Worm (Caenorhabditis elegans) whole organism, L2 larva: ENCODE results near the gene F46G10.2.
A peak's percentile ranks its signal among the peaks of the same experiment; 100 is the strongest.

Experiments used
- C34F6.9 ChIP-seq: fragments of 150-350 bp; optimal IDR thresholded peaks from 2 replicates; lab custom pipeline; 2014; ENCODE audit warnings: missing biosample characterization, missing genetic modification characterization
- F13H6.1 ChIP-seq: sonication (generic microtip); optimal IDR thresholded peaks from 2 replicates; lab custom pipeline; 2016; ENCODE audit warnings: missing genetic modification characterization, missing compliant biosample characterization
- R02D3.7 ChIP-seq: fragments of 150-350 bp; optimal IDR thresholded peaks from 2 replicates; lab custom pipeline; 2014; ENCODE audit warnings: missing biosample characterization, missing genetic modification characterization
- Y55F3AM.14 ChIP-seq: fragments of 200-800 bp; sonication (Bioruptor generic); optimal IDR thresholded peaks from 2 replicates; lab custom pipeline; 2018; ENCODE audit warnings: mild to moderate bottlenecking, missing genetic modification characterization, missing compliant biosample characterization
- alr-1 ChIP-seq: fragments of 150-350 bp; optimal IDR thresholded peaks from 2 replicates; lab custom pipeline; 2014; ENCODE audit warnings: missing biosample characterization, missing genetic modification characterization
- aly-2 ChIP-seq: fragments of 150-350 bp; optimal IDR thresholded peaks from 2 replicates; lab custom pipeline; 2014; ENCODE audit warnings: missing biosample characterization, missing genetic modification characterization
- ama-1 ChIP-seq: fragments of 150-350 bp; optimal IDR thresholded peaks from 2 replicates; lab custom pipeline; 2018; ENCODE audit warnings: inconsistent platforms
- blmp-1 ChIP-seq: sonication (generic microtip); optimal IDR thresholded peaks from 2 replicates; lab custom pipeline; 2017; ENCODE audit warnings: missing genetic modification characterization, mild to moderate bottlenecking, missing compliant biosample characterization, antibody characterized with exemption, moderate library complexity; ENCODE audit not compliant: insufficient read depth
- ceh-16 ChIP-seq: fragments of 150-350 bp; optimal IDR thresholded peaks from 2 replicates; lab custom pipeline; 2014; ENCODE audit warnings: missing biosample characterization, missing genetic modification characterization
- crh-2 ChIP-seq: sonication (generic microtip); optimal IDR thresholded peaks from 2 replicates; lab custom pipeline; 2017; ENCODE audit warnings: missing biosample characterization, missing genetic modification characterization
- egl-27 ChIP-seq: sonication (generic microtip); optimal IDR thresholded peaks from 3 replicates; lab custom pipeline; 2017; ENCODE audit warnings: missing biosample characterization, missing genetic modification reagents, missing genetic modification characterization
- elt-3 ChIP-seq: sonication (generic microtip); optimal IDR thresholded peaks from 2 replicates; lab custom pipeline; 2017; ENCODE audit warnings: missing biosample characterization, missing genetic modification characterization
- fos-1 ChIP-seq: fragments of 150-350 bp; optimal IDR thresholded peaks from 2 replicates; lab custom pipeline; 2014; ENCODE audit warnings: missing biosample characterization, missing genetic modification characterization
- gmeb-1 ChIP-seq: fragments of 150-350 bp; optimal IDR thresholded peaks from 2 replicates; lab custom pipeline; 2014; ENCODE audit warnings: missing biosample characterization, missing genetic modification characterization
- lin-13 ChIP-seq: fragments of 150-350 bp; optimal IDR thresholded peaks from 2 replicates; lab custom pipeline; 2014; ENCODE audit warnings: missing biosample characterization, missing genetic modification reagents, missing genetic modification characterization
- lsy-2 ChIP-seq, 2 experiments: fragments of 150-350 bp in 1 of 2; sonication (generic microtip) in 1 of 2; optimal IDR thresholded peaks; 2 replicates each; lab custom pipeline; 2014 to 2017; ENCODE audit warnings: missing biosample characterization in 2 of 2, missing genetic modification characterization in 2 of 2
- mab-5 ChIP-seq: fragments of 150-350 bp; optimal IDR thresholded peaks from 2 replicates; lab custom pipeline; 2014; ENCODE audit warnings: missing biosample characterization, missing genetic modification characterization
- mbf-1 ChIP-seq: sonication (generic microtip); optimal IDR thresholded peaks from 2 replicates; lab custom pipeline; 2017; ENCODE audit warnings: missing biosample characterization, missing genetic modification characterization
- mdl-1 ChIP-seq, 2 experiments: fragments of 150-350 bp in 1 of 2; sonication (generic microtip) in 1 of 2; optimal IDR thresholded peaks; 2 replicates each; lab custom pipeline; 2017; ENCODE audit warnings: missing biosample characterization in 2 of 2, missing genetic modification characterization in 2 of 2
- nhr-10 ChIP-seq: sonication (generic microtip); optimal IDR thresholded peaks from 2 replicates; lab custom pipeline; 2017; ENCODE audit warnings: missing biosample characterization, missing genetic modification characterization
- nhr-129 ChIP-seq: fragments of 150-350 bp; optimal IDR thresholded peaks from 2 replicates; lab custom pipeline; 2014; ENCODE audit warnings: missing biosample characterization, missing genetic modification characterization
- nhr-21 ChIP-seq: fragments of 150-350 bp; optimal IDR thresholded peaks from 2 replicates; lab custom pipeline; 2014; ENCODE audit warnings: missing biosample characterization, missing genetic modification characterization
- nhr-25 ChIP-seq: fragments of 150-350 bp; sonication (generic microtip); optimal IDR thresholded peaks from 3 replicates; lab custom pipeline; 2014; ENCODE audit warnings: missing biosample characterization, missing genetic modification characterization
- nhr-6 ChIP-seq: fragments of 150-350 bp; optimal IDR thresholded peaks from 2 replicates; lab custom pipeline; 2014; ENCODE audit warnings: missing biosample characterization, missing genetic modification characterization
- skn-1 ChIP-seq: sonication (generic microtip); optimal IDR thresholded peaks from 2 replicates; lab custom pipeline; 2017; ENCODE audit warnings: missing biosample characterization, missing genetic modification characterization
- sma-3 ChIP-seq: sonication (generic microtip); optimal IDR thresholded peaks from 2 replicates; lab custom pipeline; 2016; ENCODE audit warnings: missing genetic modification reagents, missing genetic modification characterization, missing compliant biosample characterization
- sma-9 ChIP-seq, 2 experiments: fragments of 150-350 bp in 1 of 2; sonication (generic microtip) in 1 of 2; optimal IDR thresholded peaks; 2 replicates each; lab custom pipeline; 2014 to 2016; ENCODE audit warnings: missing genetic modification characterization in 2 of 2, mild to moderate bottlenecking in 1 of 2, missing biosample characterization in 1 of 2, missing compliant biosample characterization in 1 of 2, missing genetic modification reagents in 1 of 2, moderate library complexity in 1 of 2
- unc-39 ChIP-seq: fragments of 150-350 bp; optimal IDR thresholded peaks from 2 replicates; lab custom pipeline; 2014; ENCODE audit warnings: missing biosample characterization, missing genetic modification characterization
- unc-55 ChIP-seq: fragments of 150-350 bp; sonication (generic microtip); optimal IDR thresholded peaks from 3 replicates; lab custom pipeline; 2014; ENCODE audit warnings: missing biosample characterization, missing genetic modification reagents, missing genetic modification characterization
- ztf-4 ChIP-seq: fragments of 150-350 bp; optimal IDR thresholded peaks from 2 replicates; lab custom pipeline; 2014; ENCODE audit warnings: missing biosample characterization, missing genetic modification characterization

Gene F46G10.2

DNA sequence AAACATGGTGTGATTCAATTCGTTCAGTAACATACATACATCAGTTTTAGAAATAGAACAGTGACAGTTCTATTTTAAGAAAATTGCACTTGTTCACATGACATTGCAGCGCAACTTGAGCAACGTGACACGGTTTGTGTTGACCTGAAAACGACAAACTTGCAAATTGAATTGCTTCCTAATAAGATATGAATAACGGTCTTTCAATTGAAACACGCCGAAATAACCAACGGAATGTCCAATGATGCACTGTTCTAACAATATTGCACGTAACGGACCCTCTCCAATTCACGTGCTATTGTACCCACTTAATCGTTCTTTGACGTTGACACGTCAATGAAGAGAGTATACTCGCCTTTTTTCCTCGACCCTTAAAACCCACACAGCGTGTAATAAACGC is 37.0 kb downstream of the F46G10.2 start:
- TF ChIP-seq unc-55 (no peak), sma-9 (GFP tag; optimal IDR thresholded peaks at IDR 0.05; lab: Kevin White, UChicago) (peak; percentile 87), sma-9 (tag; optimal IDR thresholded peaks at IDR 0.05; lab: Kevin White, UChicago) (no peak), F13H6.1 (tag; lab: Kevin White, UChicago) (peak; percentile 0), crh-2 (tag; lab: Kevin White, UChicago) (peak; percentile 79), mdl-1 (tag; optimal IDR thresholded peaks at IDR 0.05; lab: Kevin White, UChicago) (peak in 1 of 2 experiments; percentile 0), nhr-10 (tag; lab: Kevin White, UChicago) (no peak), ama-1 (lab: Kevin White, UChicago) (no peak), lsy-2 (tag; optimal IDR thresholded peaks at IDR 0.05; lab: Kevin White, UChicago) (peak in 1 of 2 experiments; percentile 15), blmp-1 (tag; lab: Kevin White, UChicago) (peak; percentile 35), nhr-25 (tag; lab: Kevin White, UChicago) (peak; percentile 40), sma-3 (GFP tag; lab: Kevin White, UChicago) (peak; percentile 15), lin-13 (GFP tag; lab: Kevin White, UChicago) (no peak), nhr-21 (peak; percentile 33), C34F6.9 (tag; lab: Kevin White, UChicago) (no peak), unc-39 (tag; lab: Kevin White, UChicago) (no peak), nhr-129 (tag; lab: Kevin White, UChicago) (peak; percentile 39)

DNA sequence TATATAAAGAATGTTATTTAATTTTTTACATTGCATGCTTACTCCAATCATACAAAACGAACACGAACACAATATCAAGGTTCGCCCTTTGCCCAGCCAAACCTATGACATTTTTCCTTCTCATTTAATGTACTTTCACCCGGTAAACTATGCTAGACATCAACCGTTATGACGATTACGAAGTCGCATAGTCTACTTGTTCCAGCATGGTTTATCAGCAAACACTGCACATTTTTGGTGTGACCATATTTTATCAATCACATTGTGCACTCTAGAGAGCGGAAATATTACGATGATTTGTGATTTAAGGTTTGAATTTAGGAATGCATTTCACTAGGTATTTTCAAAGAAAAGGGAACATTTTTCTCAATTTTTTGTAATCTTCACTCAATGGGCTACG is 37.9 kb downstream of the F46G10.2 start:
- TF ChIP-seq C34F6.9 (tag; lab: Kevin White, UChicago) (no peak), nhr-129 (tag; lab: Kevin White, UChicago) (peak; percentile 29), sma-9 (GFP tag; optimal IDR thresholded peaks at IDR 0.05; lab: Kevin White, UChicago) (peak; percentile 96), sma-9 (tag; optimal IDR thresholded peaks at IDR 0.05; lab: Kevin White, UChicago) (no peak), fos-1 (tag; lab: Kevin White, UChicago) (peak; percentile 82), ceh-16 (no peak), skn-1 (tag; lab: Kevin White, UChicago) (no peak), sma-3 (GFP tag; lab: Kevin White, UChicago) (peak; percentile 38), F13H6.1 (tag; lab: Kevin White, UChicago) (peak; percentile 33), crh-2 (tag; lab: Kevin White, UChicago) (peak; percentile 54)

DNA sequence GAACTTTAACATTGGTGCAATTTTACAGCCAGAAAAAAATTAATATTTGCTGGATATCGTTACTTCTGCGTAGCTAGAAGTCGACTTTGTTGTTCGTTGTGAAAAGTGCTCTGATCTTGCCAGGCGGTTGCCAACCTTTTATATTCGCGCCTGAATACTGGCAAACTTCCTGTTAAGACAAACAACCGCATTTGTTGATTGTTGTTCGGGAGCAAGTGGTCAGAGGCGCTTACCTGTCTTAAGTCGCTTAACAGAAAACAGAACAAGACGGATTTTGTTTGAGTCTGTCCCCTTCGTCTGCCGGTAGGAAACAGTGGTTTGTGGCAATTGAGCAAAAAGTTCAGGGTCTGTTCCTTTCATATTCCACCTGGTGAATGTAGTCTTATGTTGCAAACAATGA is 39.7 kb downstream of the F46G10.2 start, which contains the start of gene C49F8.15:
Gene C49F8.15 (minus strand): TSS at position 101 of the 400 bp plus-strand sequence.
- TF ChIP-seq mdl-1 (tag; optimal IDR thresholded peaks at IDR 0.05; lab: Kevin White, UChicago) (no peak), lsy-2 (tag; optimal IDR thresholded peaks at IDR 0.05; lab: Kevin White, UChicago) (no peak), mbf-1 (tag; lab: Kevin White, UChicago) (no peak), Y55F3AM.14 (GFP tag; lab: Kevin White, UChicago) (no peak), blmp-1 (tag; lab: Kevin White, UChicago) (no peak), egl-27 (tag; lab: Kevin White, UChicago) (no peak), nhr-21 (no peak), alr-1 (tag; lab: Kevin White, UChicago) (no peak), F13H6.1 (tag; lab: Kevin White, UChicago) (no peak), ztf-4 (tag; lab: Kevin White, UChicago) (no peak), skn-1 (tag; lab: Kevin White, UChicago) (no peak), mab-5 (no peak), elt-3 (tag; lab: Kevin White, UChicago) (no peak), C34F6.9 (tag; lab: Kevin White, UChicago) (no peak), nhr-129 (tag; lab: Kevin White, UChicago) (no peak), lin-13 (GFP tag; lab: Kevin White, UChicago) (no peak), R02D3.7 (tag; lab: Kevin White, UChicago) (no peak), aly-2 (tag; lab: Kevin White, UChicago) (no peak), gmeb-1 (tag; lab: Kevin White, UChicago) (no peak), nhr-6 (tag; lab: Kevin White, UChicago) (no peak)

DNA sequence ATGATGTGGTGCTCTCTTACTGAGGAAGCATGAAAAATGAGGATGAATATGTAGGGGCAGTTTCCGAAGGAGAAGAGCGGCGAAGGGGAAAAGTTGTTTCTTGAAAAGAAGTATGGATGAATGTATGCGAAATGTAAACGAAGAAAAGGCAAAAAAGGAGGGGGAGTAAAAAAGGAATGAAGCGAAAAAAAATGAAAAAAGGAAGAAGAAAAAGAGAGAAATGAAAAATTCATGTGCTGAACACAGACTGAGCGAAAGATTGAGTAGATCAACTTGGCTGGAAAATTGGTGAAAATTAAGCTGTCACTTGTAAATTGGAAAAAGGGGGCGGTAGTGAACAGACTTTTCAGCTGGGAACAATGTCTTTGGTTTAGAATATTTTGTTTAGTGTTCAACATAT is 42.1 kb downstream of the F46G10.2 start, which contains the start of gene C49F8.1:
Gene C49F8.1 (minus strand): TSS at position 101 of the 400 bp plus-strand sequence.
- TF ChIP-seq Y55F3AM.14 (GFP tag; lab: Kevin White, UChicago) = no peak
- TF ChIP-seq unc-55 = peak; percentile 44

DNA sequence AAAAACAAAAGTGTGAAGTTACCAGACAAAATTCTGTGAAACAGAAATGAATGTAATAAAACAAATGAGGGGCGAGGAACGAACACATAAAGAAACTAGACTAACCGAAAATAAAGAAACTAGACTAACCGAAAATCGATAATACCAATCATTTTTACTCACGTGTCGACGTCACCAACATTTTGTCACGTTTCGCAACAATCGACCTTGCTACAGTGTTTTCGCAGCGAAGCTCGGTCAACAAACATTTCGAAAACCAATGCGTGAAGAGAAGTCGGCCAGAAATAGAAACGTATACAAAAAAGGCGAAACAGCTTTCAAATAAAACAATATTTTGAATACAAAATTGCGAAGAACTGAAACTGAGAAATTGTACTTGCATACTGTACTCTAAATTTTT is 44.2 kb downstream of the F46G10.2 start:
- TF ChIP-seq ztf-4 (tag; lab: Kevin White, UChicago) = no peak
- TF ChIP-seq crh-2 (tag; lab: Kevin White, UChicago) = peak; percentile 27
- peak; percentile 66 for TF ChIP-seq nhr-129 (tag; lab: Kevin White, UChicago)
- peak; percentile 34 for TF ChIP-seq sma-9 (GFP tag; optimal IDR thresholded peaks at IDR 0.05; lab: Kevin White, UChicago)
- TF ChIP-seq sma-9 (tag; optimal IDR thresholded peaks at IDR 0.05; lab: Kevin White, UChicago) = no peak
